Worm (Caenorhabditis elegans): ENCODE measurements around the gene R12A1.3.

R12A1.3 gene

ce11 chrV:1474486-1475125 is 49.0 kb upstream of the R12A1.3 start, which contains the start of the genes F53E2.2 and unc-60 (continued):
- TF ChIP-seq pha-4 (GFP tag; IDR thresholded peaks at IDR 0.05) = peak; percentile 61; the same call in 1 of the 2 replicates
- no peak for TF ChIP-seq pha-4 (tag; optimal IDR thresholded peaks at IDR 0.05)
- no peak for TF ChIP-seq lin-15B (tag; optimal IDR thresholded peaks at IDR 0.05)
- TF ChIP-seq lin-39 (tag; optimal IDR thresholded peaks at IDR 0.05) = no peak
- TF ChIP-seq F49E8.2 (tag; optimal IDR thresholded peaks at IDR 0.05; ENCODE audit: borderline replicate concordance) = no peak
- no peak for TF ChIP-seq F10B5.3 (tag; optimal IDR thresholded peaks at IDR 0.05)
- TF ChIP-seq madf-9 (GFP tag; conservative IDR thresholded peaks at IDR 0.05) = no peak; the same call in 1 of the 2 replicates
- TF ChIP-seq nhr-76 (tag; optimal IDR thresholded peaks at IDR 0.05) = no peak
- peak; percentile 53 for TF ChIP-seq nhr-28 (tag; optimal IDR thresholded peaks at IDR 0.05)
- TF ChIP-seq F44E2.7 (GFP tag; IDR thresholded peaks at IDR 0.05) = no peak
- TF ChIP-seq daf-12 (tag; optimal IDR thresholded peaks at IDR 0.05) = no peak
- TF ChIP-seq F37D6.2 (tag; optimal IDR thresholded peaks at IDR 0.05) = peak; percentile 42
- peak; percentile 66 for TF ChIP-seq mxl-3 (GFP tag; optimal IDR thresholded peaks at IDR 0.05)
- TF ChIP-seq nhr-10 (tag; optimal IDR thresholded peaks at IDR 0.05) = no peak
- no peak for TF ChIP-seq nhr-11 (tag; optimal IDR thresholded peaks at IDR 0.05)
- TF ChIP-seq arid-1 (GFP tag; conservative IDR thresholded peaks at IDR 0.05) = no peak
- TF ChIP-seq attf-4 (tag; optimal IDR thresholded peaks at IDR 0.05) = no peak
- no peak for TF ChIP-seq cey-2 (tag; optimal IDR thresholded peaks at IDR 0.05; ENCODE audit: borderline replicate concordance, insufficient read depth)
- TF ChIP-seq sdz-12 (GFP tag; optimal IDR thresholded peaks at IDR 0.05) = no peak
- TF ChIP-seq mdt-29 (GFP tag; IDR thresholded peaks at IDR 0.05) = no peak
- no peak for TF ChIP-seq ztf-11 (tag; optimal IDR thresholded peaks at IDR 0.05)
- TF ChIP-seq jun-1 (tag; optimal IDR thresholded peaks at IDR 0.05) = no peak
- no peak for TF ChIP-seq daf-8 (GFP tag; IDR thresholded peaks at IDR 0.05)
- TF ChIP-seq R02D3.7 (tag; optimal IDR thresholded peaks at IDR 0.05) = no peak
- peak; percentile 16 for TF ChIP-seq ces-1 (GFP tag; optimal IDR thresholded peaks at IDR 0.05)
- TF ChIP-seq hmg-1.1 (GFP tag; IDR thresholded peaks at IDR 0.05) = peak; percentile 84
- peak in 1 of 2 experiments; percentile 40 for TF ChIP-seq hif-1 (tag; optimal IDR thresholded peaks at IDR 0.05)
- TF ChIP-seq nhr-6 (tag; optimal IDR thresholded peaks at IDR 0.05) = no peak
- no peak for TF ChIP-seq zip-11 (GFP tag; IDR thresholded peaks at IDR 0.05)
- TF ChIP-seq nhr-102 (tag; optimal IDR thresholded peaks at IDR 0.05) = no peak
- peak; percentile 47; the same call in 1 of the 2 replicates for TF ChIP-seq dmd-6 (GFP tag; IDR thresholded peaks at IDR 0.05)
- peak; percentile 74; the same call in 1 of the 2 replicates for TF ChIP-seq egl-43 (GFP tag; IDR thresholded peaks at IDR 0.05)
- no peak for TF ChIP-seq mxl-2 (GFP tag; conservative IDR thresholded peaks at IDR 0.05)
- peak; percentile 37 for TF ChIP-seq spr-1 (tag; optimal IDR thresholded peaks at IDR 0.05)
- TF ChIP-seq duxl-1 (tag; optimal IDR thresholded peaks at IDR 0.05; ENCODE audit: poor library complexity) = no peak
- TF ChIP-seq unc-130 (GFP tag; optimal IDR thresholded peaks at IDR 0.05) = no peak
- peak; percentile 99 for TF ChIP-seq aha-1 (tag)
- TF ChIP-seq spr-3 (GFP tag; optimal IDR thresholded peaks at IDR 0.05) = no peak
- no peak for TF ChIP-seq zip-2 (tag; optimal IDR thresholded peaks at IDR 0.05)
- TF ChIP-seq ZK337.2 (GFP tag; IDR thresholded peaks at IDR 0.05) = no peak
- no peak for TF ChIP-seq gei-8 (GFP tag; optimal IDR thresholded peaks at IDR 0.05)
- TF ChIP-seq ceh-62 (tag; optimal IDR thresholded peaks at IDR 0.05) = no peak
- TF ChIP-seq rbr-2 (tag; optimal IDR thresholded peaks at IDR 0.05) = peak; percentile 84
- peak; percentile 12 to 77 for TF ChIP-seq mdl-1 (tag; optimal IDR thresholded peaks at IDR 0.05)
- TF ChIP-seq T26A8.4 (GFP tag; IDR thresholded peaks at IDR 0.05) = peak; percentile 59
- peak; percentile 45 for TF ChIP-seq dve-1 (tag; optimal IDR thresholded peaks at IDR 0.05; ENCODE audit: insufficient read depth)
- no peak for TF ChIP-seq pqm-1 (tag; optimal IDR thresholded peaks at IDR 0.05)
- TF ChIP-seq fkh-10 (GFP tag; optimal IDR thresholded peaks at IDR 0.05) = no peak
- no peak for TF ChIP-seq Y5F2A.4 (GFP tag; optimal IDR thresholded peaks at IDR 0.05)
- TF ChIP-seq ceh-20 (GFP tag; IDR thresholded peaks at IDR 0.05) = 0 out of 2 replicates have a peak, but pooled peaks have one; percentile 29
- no peak for TF ChIP-seq ceh-44 (GFP tag; IDR thresholded peaks at IDR 0.05)
